Worm (Caenorhabditis elegans): Measurements from ENCODE around the gene str-86.

- TF ChIP-seq ztf-29 (GFP tag; IDR thresholded peaks at IDR 0.05) (no peak), ztf-23 (GFP tag; IDR thresholded peaks at IDR 0.05) (no peak), klf-2 (GFP tag; conservative IDR thresholded peaks at IDR 0.05) (no peak), flt-1 (GFP tag; IDR thresholded peaks at IDR 0.05) (no peak), cog-1 (tag; optimal IDR thresholded peaks at IDR 0.05) (no peak)
These were observed 33.0 kb upstream of the str-86 start, which contains the start of gene oac-40 for ce11 chrV:9016479-9016878.
